Worm (Caenorhabditis elegans): ENCODE measurements around the gene nxf-2.

The nxf-2 gene

DNA sequence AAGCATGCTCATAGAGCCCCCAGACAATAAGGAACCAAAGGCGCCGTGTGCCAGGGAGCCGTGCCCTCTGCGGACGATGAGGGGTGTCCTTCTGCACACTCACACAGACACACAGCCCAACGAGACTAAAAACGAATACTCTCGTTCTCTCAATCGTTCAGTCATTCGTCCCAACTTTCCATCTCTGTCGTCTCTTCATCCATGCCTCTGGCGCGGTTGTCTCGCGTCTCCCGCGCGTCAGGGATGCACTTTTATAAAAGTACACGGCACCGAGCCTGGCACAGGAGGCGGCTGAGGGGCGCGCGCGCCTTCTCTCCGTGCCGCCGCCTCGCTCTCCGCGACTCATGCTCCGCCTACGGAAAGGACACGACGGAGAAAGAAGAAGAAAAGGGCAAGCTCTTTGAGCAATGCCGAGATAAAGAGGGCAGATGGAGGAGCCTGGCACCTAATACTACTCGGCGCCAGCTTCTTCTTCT, 51.1 kb downstream of the nxf-2 start (continued):
- TF ChIP-seq rcor-1 (GFP tag; IDR thresholded peaks at IDR 0.05) = no peak
- peak; percentile 16 for TF ChIP-seq die-1 (tag; optimal IDR thresholded peaks at IDR 0.05)
- no peak for TF ChIP-seq ztf-26 (tag; optimal IDR thresholded peaks at IDR 0.05)
- peak; percentile 5 for TF ChIP-seq nhr-90 (tag; optimal IDR thresholded peaks at IDR 0.05)
- no peak for TF ChIP-seq nhr-27 (tag; optimal IDR thresholded peaks at IDR 0.05)
- no peak for TF ChIP-seq tlf-1 (GFP tag; optimal IDR thresholded peaks at IDR 0.05)
- peak; percentile 99 for TF ChIP-seq zfh-2 (GFP tag; conservative IDR thresholded peaks at IDR 0.05)
- peak in 1 of 3 experiments; percentile 25 for TF ChIP-seq lin-35 (GFP tag; optimal IDR thresholded peaks at IDR 0.05)
- peak; percentile 86 for TF ChIP-seq egrh-3 (GFP tag; IDR thresholded peaks at IDR 0.05)
- TF ChIP-seq Y67H2A.10 (GFP tag; conservative IDR thresholded peaks at IDR 0.05) = no peak
- no peak for TF ChIP-seq ztf-25 (GFP tag; IDR thresholded peaks at IDR 0.05)
- no peak for TF ChIP-seq F23B12.7 (tag; optimal IDR thresholded peaks at IDR 0.05; ENCODE audit: insufficient read depth)
- 0 out of 2 replicates have a peak, but pooled peaks have one; percentile 39 for TF ChIP-seq dox-1 (GFP tag; IDR thresholded peaks at IDR 0.05)
- TF ChIP-seq K12H6.12 (tag; optimal IDR thresholded peaks at IDR 0.05) = peak; percentile 48
- peak; percentile 66 for TF ChIP-seq lin-40 (tag; optimal IDR thresholded peaks at IDR 0.05)
- TF ChIP-seq F22D6.2 (tag; optimal IDR thresholded peaks at IDR 0.05) = no peak
- TF ChIP-seq chd-7 (tag; optimal IDR thresholded peaks at IDR 0.05) = peak; percentile 41
- TF ChIP-seq gei-17 (GFP tag; optimal IDR thresholded peaks at IDR 0.05) = peak; percentile 40
- TF ChIP-seq nhr-80 (tag; optimal IDR thresholded peaks at IDR 0.05) = peak; percentile 28
- peak; percentile 39; the same call in 1 of the 2 replicates for TF ChIP-seq nfyb-1 (GFP tag; IDR thresholded peaks at IDR 0.05)
- no peak for TF ChIP-seq cebp-1 (GFP tag; IDR thresholded peaks at IDR 0.05)
- TF ChIP-seq cebp-1 (tag; optimal IDR thresholded peaks at IDR 0.05) = peak; percentile 57
- TF ChIP-seq tbp1 (GFP tag; optimal IDR thresholded peaks at IDR 0.05) = peak; percentile 34
- TF ChIP-seq Y95B8A.8 (GFP tag; IDR thresholded peaks at IDR 0.05) = no peak
- TF ChIP-seq dpl-1 (GFP tag; optimal IDR thresholded peaks at IDR 0.05) = no peak
- no peak for TF ChIP-seq athp-1 (tag; optimal IDR thresholded peaks at IDR 0.05)
- no peak for TF ChIP-seq hsf-1 (GFP tag; IDR thresholded peaks at IDR 0.05)
